Fruit fly (Drosophila melanogaster): ENCODE measurements around the gene CG3868.

CG3868 gene

DNA sequence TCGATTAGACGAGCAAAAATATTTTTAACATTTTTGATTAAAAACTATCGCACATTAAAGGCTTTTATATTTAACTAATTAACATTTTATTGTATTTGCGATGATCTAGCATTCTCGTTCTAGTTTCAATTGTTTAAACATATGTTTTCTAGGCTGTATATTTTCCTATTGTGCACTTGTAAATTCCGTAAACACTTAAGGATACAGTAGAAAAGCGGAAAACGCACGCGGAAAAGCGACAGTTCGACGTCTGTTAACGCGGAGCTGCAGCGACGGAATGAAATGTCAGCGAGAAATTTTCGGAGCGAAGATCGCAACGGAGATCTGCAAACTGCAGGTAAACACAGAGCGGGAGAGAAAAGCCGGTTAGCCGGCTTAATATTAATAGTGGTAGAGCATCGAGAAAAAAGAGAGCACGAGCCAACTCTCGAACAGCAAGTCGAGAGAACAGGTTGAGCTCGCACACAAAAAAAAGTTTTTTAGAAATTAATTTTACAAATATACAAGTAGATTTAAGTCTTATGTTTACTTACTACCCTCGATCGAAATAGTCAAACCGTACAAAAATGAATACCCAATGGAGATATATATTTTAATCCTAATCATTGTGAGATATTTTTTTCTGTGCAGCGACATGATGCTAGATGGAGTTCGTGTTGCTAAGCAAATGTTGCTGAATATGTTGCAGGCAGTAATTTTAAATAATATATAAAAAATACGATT, 46.0 kb upstream of the CG3868 start (continued):
- TF ChIP-seq CG1529 (GFP tag; optimal IDR thresholded peaks at IDR 0.05) = peak; percentile 88
- TF ChIP-seq CG7928 (GFP tag; optimal IDR thresholded peaks at IDR 0.05) = peak; percentile 36
- TF ChIP-seq CG11723 (GFP tag; optimal IDR thresholded peaks at IDR 0.05) = peak; percentile 85
- TF ChIP-seq CG12219 (GFP tag; optimal IDR thresholded peaks at IDR 0.05) = peak; percentile 91
- no peak for TF ChIP-seq unc-4 (GFP tag; IDR thresholded peaks at IDR 0.05; ENCODE audit: partially characterized antibody)
- TF ChIP-seq gsb (GFP tag; IDR thresholded peaks at IDR 0.05) = peak; percentile 77
- TF ChIP-seq CG4730 (GFP tag; IDR thresholded peaks at IDR 0.05) = peak; percentile 85
- TF ChIP-seq chinmo (GFP tag; IDR thresholded peaks at IDR 0.05; ENCODE audit: partially characterized antibody) = 0 out of 4 replicates have a peak, but pooled peaks have one; percentile 24
- TF ChIP-seq eve (GFP tag; optimal IDR thresholded peaks at IDR 0.05) = peak; percentile 28 to 84
- TF ChIP-seq Meics (GFP tag; optimal IDR thresholded peaks at IDR 0.05) = peak; percentile 83
- TF ChIP-seq Poxn (GFP tag; IDR thresholded peaks at IDR 0.05) = no peak
- TF ChIP-seq Bteb2 (GFP tag; optimal IDR thresholded peaks at IDR 0.05) = peak; percentile 49
- TF ChIP-seq CG17385 (GFP tag; optimal IDR thresholded peaks at IDR 0.05) = peak; percentile 86
- TF ChIP-seq mld (GFP tag; IDR thresholded peaks at IDR 0.05; ENCODE audit: partially characterized antibody) = no peak
- no peak for TF ChIP-seq gfzf (GFP tag; optimal IDR thresholded peaks at IDR 0.05)
- peak; percentile 92 for TF ChIP-seq zf30C (GFP tag; optimal IDR thresholded peaks at IDR 0.05)
- TF ChIP-seq CG10321 (GFP tag; IDR thresholded peaks at IDR 0.05) = peak; percentile 61; the same call in 1 of the 2 replicates
- peak; percentile 90 for TF ChIP-seq chn (GFP tag; optimal IDR thresholded peaks at IDR 0.05)
- peak; percentile 65 for TF ChIP-seq ro (GFP tag; IDR thresholded peaks at IDR 0.05)
- peak; percentile 86 for TF ChIP-seq bowl (GFP tag; IDR thresholded peaks at IDR 0.05)
- TF ChIP-seq CG14050 (GFP tag; IDR thresholded peaks at IDR 0.05) = peak; percentile 91
- no peak for TF ChIP-seq CG1832 (GFP tag; optimal IDR thresholded peaks at IDR 0.05)
- TF ChIP-seq CG17802 (tag; optimal IDR thresholded peaks at IDR 0.05) = peak; percentile 59
- TF ChIP-seq Elba2 (GFP tag; optimal IDR thresholded peaks at IDR 0.05) = peak; percentile 98
- peak; percentile 68 for TF ChIP-seq CG6854 (GFP tag; optimal IDR thresholded peaks at IDR 0.05)
- TF ChIP-seq onecut (GFP tag; IDR thresholded peaks at IDR 0.05) = peak; percentile 86
- TF ChIP-seq fd3F (GFP tag; optimal IDR thresholded peaks at IDR 0.05) = peak; percentile 80
- TF ChIP-seq CG34224 (GFP tag; IDR thresholded peaks at IDR 0.05; ENCODE audit: partially characterized antibody) = no peak
- peak; percentile 52; the same call in 1 of the 2 replicates for TF ChIP-seq CG31224 (GFP tag; IDR thresholded peaks at IDR 0.05)
- no peak for TF ChIP-seq CG3281 (GFP tag; optimal IDR thresholded peaks at IDR 0.05)
- peak; percentile 45; the same call in 1 of the 2 replicates for TF ChIP-seq Doc2 (GFP tag; IDR thresholded peaks at IDR 0.05)
- TF ChIP-seq NK7.1 (GFP tag; optimal IDR thresholded peaks at IDR 0.05) = peak; percentile 67
- TF ChIP-seq shn (GFP tag; optimal IDR thresholded peaks at IDR 0.05) = peak; percentile 60
- peak; percentile 78 for TF ChIP-seq CG12155 (GFP tag; optimal IDR thresholded peaks at IDR 0.05)
- TF ChIP-seq CG7786 (GFP tag; optimal IDR thresholded peaks at IDR 0.05) = peak; percentile 72
- TF ChIP-seq tio (GFP tag; optimal IDR thresholded peaks at IDR 0.05) = peak; percentile 86
- peak; percentile 85 for TF ChIP-seq CG5180 (GFP tag; optimal IDR thresholded peaks at IDR 0.05)
- TF ChIP-seq phol (tag; optimal IDR thresholded peaks at IDR 0.05) = peak; percentile 94
- TF ChIP-seq klu (GFP tag; IDR thresholded peaks at IDR 0.05) = peak; percentile 53; the same call in 1 of the 2 replicates
- TF ChIP-seq rib (GFP tag; IDR thresholded peaks at IDR 0.05) = no peak
- TF ChIP-seq CG10431 (GFP tag; optimal IDR thresholded peaks at IDR 0.05) = peak; percentile 51
- no peak for TF ChIP-seq CG6791 (GFP tag; IDR thresholded peaks at IDR 0.05; ENCODE audit: partially characterized antibody)
- TF ChIP-seq CG9437 (GFP tag; optimal IDR thresholded peaks at IDR 0.05) = peak; percentile 82
- TF ChIP-seq Oaz (GFP tag; IDR thresholded peaks at IDR 0.05) = peak; percentile 83
- TF ChIP-seq nerfin-1 (tag; optimal IDR thresholded peaks at IDR 0.05) = peak; percentile 85
- TF ChIP-seq CG11695 (GFP tag; IDR thresholded peaks at IDR 0.05) = peak; percentile 92
- no peak for TF ChIP-seq ato (GFP tag; IDR thresholded peaks at IDR 0.05; ENCODE audit: partially characterized antibody)
- peak; percentile 67 for TF ChIP-seq repo (GFP tag; optimal IDR thresholded peaks at IDR 0.05)
- no peak for TF ChIP-seq GATAe (GFP tag; conservative IDR thresholded peaks at IDR 0.05)
